Fruit fly (Drosophila melanogaster) whole organism, larva: ENCODE results near the gene CG3795.

ENCODE experiments used
- noc ChIP-seq: fragments of 200-800 bp; sonication (Bioruptor generic); optimal IDR thresholded peaks from 3 replicates; lab custom pipeline; 2019; ENCODE audit warnings: missing biosample characterization, mild to moderate bottlenecking, missing genetic modification characterization, moderate library complexity

Gene CG3795

dm6 chrX:1710082-1710481 lies at the start of gene CG3795:
Gene CG3795, minus strand, starts transcription at chrX:1710182.
- TF ChIP-seq noc (tag; lab: Kevin White, UChicago), result no peak

dm6 chrX:1753938-1754566 lies 44.1 kb upstream of the CG3795 start, which contains the start of gene Scgdelta:
Gene Scgdelta, minus strand, starts transcription at chrX:1754065.
- no peak for TF ChIP-seq noc (tag; lab: Kevin White, UChicago)

dm6 chrX:1735083-1735482 lies 25.1 kb upstream of the CG3795 start:
- no peak for TF ChIP-seq noc (tag; lab: Kevin White, UChicago)

DNA sequence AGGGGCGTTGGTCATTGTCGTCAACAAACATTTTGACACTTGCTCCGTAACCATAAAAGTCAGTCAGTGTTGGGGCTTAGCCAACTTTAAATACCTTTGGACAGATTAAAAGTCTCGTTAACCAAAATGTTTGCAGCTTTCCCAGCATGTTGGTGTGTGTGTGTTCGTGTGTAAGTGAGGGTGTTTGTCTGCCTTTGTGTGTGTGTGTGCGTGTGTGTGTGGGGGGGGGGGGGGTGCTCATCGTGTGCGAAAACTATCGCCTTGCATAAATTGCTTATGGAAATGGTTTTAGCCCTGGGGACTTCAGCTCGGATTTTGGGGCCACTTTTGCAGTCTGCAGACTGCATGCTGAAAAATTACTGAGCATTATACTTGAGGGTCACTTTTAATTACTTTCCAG lies 4.9 kb upstream of the CG3795 start:
- no peak for TF ChIP-seq noc (tag; lab: Kevin White, UChicago)

DNA sequence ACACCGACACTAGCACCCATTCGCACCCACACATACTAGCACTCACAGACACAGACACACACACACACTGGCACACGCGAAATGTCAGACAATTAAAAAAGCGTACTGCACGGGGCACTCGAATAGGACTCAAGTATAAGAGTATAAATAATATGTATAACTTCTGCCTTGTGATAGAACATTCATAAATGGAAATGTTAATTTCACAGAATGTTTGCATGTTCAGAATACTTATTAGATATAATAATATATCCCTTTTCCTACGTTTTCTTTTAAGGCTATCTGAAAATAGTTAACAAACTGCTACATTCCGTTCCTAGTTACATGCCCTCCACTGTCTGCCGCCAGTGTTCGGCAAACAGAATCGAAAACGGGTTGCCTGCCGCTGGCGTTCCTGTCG lies 4.1 kb downstream of the CG3795 start:
- TF ChIP-seq noc (tag; lab: Kevin White, UChicago), result no peak

DNA sequence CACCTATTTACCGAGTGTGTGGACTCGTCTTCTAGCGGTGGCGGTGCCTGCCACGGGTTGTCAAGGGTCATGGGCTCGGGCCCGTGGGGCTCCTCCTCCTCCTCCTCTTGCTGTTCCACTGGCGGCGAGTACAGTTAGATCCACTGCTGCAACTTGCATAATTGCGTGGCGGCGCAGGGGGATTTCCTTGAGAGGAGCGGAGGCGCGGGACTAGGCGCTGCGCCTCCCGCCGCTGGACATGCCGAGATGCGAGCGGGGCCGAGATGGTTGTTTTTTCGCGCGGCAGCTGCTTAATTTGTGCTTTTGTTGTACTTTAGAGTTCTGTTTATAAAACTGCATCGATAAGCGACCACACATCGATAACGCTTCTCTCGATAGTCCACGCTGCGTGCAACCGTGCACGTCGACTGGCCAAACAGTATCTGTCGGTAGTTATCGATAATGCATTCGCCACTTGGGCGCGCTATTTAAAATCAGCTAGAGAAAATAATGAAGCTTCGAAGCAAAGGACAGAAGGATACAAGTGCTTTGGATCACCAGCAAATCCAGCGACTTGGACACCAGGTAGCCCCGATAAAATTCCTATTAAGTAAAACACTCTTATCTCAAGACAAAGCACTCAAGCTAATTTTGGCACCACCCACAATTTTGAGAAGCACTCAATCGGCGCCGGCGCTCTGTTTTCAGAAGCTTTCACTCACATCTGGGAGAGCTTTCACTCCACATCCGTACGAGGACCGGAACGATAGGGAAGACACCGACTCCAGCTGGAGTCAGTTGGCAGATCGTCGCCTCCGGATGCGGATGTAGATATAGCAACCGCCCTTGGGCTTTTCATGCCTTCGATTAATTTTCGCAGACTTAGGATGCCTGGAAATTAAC lies 14.2 kb downstream of the CG3795 start, which contains the start of gene a6:
Gene a6 (minus strand): TSS at position 361 of the 882 bp plus-strand sequence.
- no peak for TF ChIP-seq noc (tag; lab: Kevin White, UChicago)

- TF ChIP-seq noc (tag; lab: Kevin White, UChicago), result no peak
These were observed 17.4 kb downstream of the CG3795 start, which contains the start of gene CG32809 for dm6 chrX:1692553-1692952. Gene CG32809, minus strand, starts transcription at chrX:1692768.

DNA sequence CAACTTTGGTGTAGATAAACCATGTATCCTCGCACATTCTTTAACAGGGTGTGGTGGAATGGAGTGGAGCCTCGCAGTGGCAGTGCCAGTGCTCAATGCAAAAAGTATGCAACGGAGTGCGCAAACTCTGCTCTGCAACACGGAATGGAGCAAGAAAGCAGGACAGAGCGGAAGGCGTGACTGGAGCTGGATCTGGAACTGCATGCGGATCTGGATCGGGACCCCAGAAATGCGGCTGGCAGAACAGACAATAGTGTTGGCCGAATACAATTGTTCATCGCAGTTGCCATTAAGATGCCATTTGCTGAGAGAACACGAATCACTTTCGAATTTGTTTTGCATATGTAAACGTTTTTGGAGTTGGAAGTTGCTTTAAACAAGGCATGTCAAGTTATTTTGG lies 18.5 kb downstream of the CG3795 start:
- no peak for TF ChIP-seq noc (tag; lab: Kevin White, UChicago)

DNA sequence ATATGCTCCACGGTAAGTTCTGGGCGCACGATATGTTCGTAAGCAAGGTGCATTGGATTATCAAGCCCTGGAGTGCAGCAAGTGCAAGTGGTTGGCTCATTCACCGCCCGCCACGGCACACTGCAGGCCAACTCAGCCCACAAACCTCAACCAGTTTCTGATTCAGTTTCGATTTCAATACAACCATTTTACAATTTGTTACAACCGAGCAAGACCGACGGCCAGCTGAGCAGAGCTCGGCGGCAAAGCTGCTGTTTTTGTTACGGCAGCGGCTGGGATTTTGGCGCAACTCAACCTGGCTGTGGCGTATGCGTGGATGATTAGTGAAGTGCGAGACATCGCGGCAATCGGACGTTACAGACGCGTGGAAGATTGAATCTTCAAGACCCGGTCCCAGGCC lies 23.7 kb downstream of the CG3795 start, which contains the start of gene b6:
Gene b6 (plus strand): TSS at position 320 of the 400 bp plus-strand sequence.
- no peak for TF ChIP-seq noc (tag; lab: Kevin White, UChicago)

DNA sequence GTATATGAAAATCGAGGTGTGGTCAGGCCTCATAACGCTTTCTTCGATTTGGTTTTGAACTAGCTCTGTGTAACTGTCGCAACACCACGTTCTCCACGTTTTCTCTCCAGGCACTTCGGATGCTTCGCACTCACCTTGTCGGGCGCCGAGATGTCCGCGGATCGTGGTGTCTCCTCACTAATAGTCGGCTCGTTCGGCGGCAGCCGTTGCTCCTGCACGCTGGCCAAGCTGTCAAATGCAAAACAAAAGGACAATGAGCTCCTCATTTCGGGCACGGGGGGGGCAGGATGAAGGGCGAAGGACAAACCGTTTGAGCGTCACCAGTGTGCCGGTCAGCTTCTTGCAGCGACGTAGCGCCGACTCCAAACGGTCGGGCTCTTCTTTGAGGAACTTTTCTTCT lies 28.7 kb downstream of the CG3795 start, which contains the start of gene CG14797:
Gene CG14797 (plus strand): TSS at position 301 of the 400 bp plus-strand sequence.
- TF ChIP-seq noc (tag; lab: Kevin White, UChicago), result no peak

- TF ChIP-seq noc (tag; lab: Kevin White, UChicago), result no peak
These were observed 40.1 kb downstream of the CG3795 start for dm6 chrX:1669840-1670239.

DNA sequence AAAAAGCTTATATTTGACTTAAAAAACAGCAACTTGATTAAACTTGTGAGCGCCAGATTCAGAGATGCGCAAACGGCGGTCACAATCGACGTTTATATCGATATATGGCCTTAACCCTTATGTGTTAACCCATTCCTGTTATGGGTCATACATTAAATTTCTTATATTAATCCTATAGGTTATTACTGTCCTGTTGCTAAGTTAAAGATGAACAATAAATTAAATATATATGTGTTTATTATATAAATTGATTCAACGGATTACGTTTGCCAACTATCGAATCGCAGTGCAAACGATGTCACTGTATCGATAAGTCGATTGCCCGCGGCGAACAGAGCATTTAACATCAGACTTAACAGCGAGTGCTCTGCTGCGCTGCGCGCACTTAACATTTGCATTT lies 40.8 kb downstream of the CG3795 start, which contains the start of the genes CG3740 and hfw:
Gene CG3740 (minus strand): TSS at position 84 of the 400 bp plus-strand sequence.
Gene hfw (plus strand): TSS at position 357 of the 400 bp plus-strand sequence.
- TF ChIP-seq noc (tag; lab: Kevin White, UChicago), result peak; percentile 34

DNA sequence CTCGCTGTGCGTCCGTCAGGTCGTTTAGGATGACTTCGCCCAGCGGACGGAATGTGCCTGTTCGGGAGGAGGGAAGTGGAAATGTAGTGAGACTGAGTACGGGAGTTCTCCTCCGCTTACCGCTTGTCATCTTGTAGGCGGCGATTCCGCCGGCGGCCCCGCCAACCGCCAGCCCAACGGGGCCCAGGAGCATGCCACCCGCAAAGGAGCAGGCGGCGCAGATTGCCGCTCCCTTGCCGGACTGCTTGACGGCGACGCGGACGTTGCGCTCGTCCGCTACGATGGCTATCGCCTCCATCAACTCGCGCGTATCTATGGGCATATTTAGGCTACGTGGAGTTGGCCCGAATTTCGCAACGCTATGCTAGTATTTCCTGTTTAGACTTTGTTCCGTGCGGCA lies 41.3 kb downstream of the CG3795 start, which contains the start of gene Mur2B:
Gene Mur2B (minus strand): TSS at position 101 of the 400 bp plus-strand sequence.
- no peak for TF ChIP-seq noc (tag; lab: Kevin White, UChicago)

dm6 chrX:1664836-1665235 lies 45.1 kb downstream of the CG3795 start, which contains the start of gene dor:
Gene dor, plus strand, starts transcription at chrX:1665052.
- TF ChIP-seq noc (tag; lab: Kevin White, UChicago), result no peak

DNA sequence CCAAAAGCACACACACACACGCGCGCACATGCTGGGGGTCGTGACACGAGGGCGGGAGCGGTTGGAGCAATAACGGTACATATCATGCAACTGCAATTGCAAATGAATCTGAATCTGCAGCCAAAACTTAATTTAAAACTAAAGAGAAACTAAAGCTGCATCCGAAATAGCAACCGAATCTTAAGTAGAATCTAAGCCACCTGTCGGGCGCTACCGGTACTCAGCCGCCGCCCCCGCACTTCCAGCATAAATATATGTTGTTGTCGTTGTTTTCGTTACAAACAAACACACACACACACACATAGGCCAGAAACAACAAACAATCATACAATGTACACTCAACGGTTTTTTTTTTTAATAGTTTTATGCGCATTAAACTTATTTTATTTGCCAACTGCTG lies 49.7 kb downstream of the CG3795 start:
- TF ChIP-seq noc (tag; lab: Kevin White, UChicago), result no peak
